Worm (Caenorhabditis elegans): ENCODE data around the gene srx-137.

ce11 chrV:13840909-13841308, 21.7 kb upstream of the srx-137 start, which contains the start of gene srx-17:
- TF ChIP-seq ref-1 (GFP tag; conservative IDR thresholded peaks at IDR 0.05) (no peak), ztf-23 (GFP tag; IDR thresholded peaks at IDR 0.05) (no peak), cog-1 (tag; optimal IDR thresholded peaks at IDR 0.05) (no peak), ztf-29 (GFP tag; IDR thresholded peaks at IDR 0.05) (no peak), flt-1 (GFP tag; IDR thresholded peaks at IDR 0.05) (no peak), klf-2 (GFP tag; conservative IDR thresholded peaks at IDR 0.05) (no peak), T22C8.4 (GFP tag; IDR thresholded peaks at IDR 0.05) (no peak)
